Fruit fly (Drosophila melanogaster) whole organism, embryonic: ENCODE data around the gene CG13124.

ENCODE experiments used
- B-H1 ChIP-seq: fragments of 200-800 bp; sonication (Bioruptor generic); IDR thresholded peaks from 3 replicates; pipeline ENCODE4 v1.3.6; 2022; ENCODE audit warnings: missing biosample characterization, missing genetic modification characterization
- BtbVII ChIP-seq: fragments of 200-800 bp; sonication (Bioruptor generic); optimal IDR thresholded peaks from 3 replicates; lab custom pipeline; 2017; ENCODE audit warnings: missing biosample characterization, mild to moderate bottlenecking, missing genetic modification characterization
- CG10654 ChIP-seq: fragments of 200-800 bp; sonication (Bioruptor generic); optimal IDR thresholded peaks from 2 replicates; lab custom pipeline; 2016; ENCODE audit warnings: missing biosample characterization, missing genetic modification characterization
- CG10959 ChIP-seq: fragments of 200-800 bp; sonication (Bioruptor generic); IDR thresholded peaks from 2 replicates; pipeline ENCODE4 v1.3.6; 2022; ENCODE audit warnings: missing biosample characterization, missing genetic modification characterization
- CG11695 ChIP-seq: fragments of 200-800 bp; sonication (Bioruptor generic); IDR thresholded peaks from 3 replicates; pipeline ENCODE4 v1.3.6; 2022; ENCODE audit warnings: missing biosample characterization, missing genetic modification characterization
- CG13287 ChIP-seq: fragments of 200-800 bp; sonication (Bioruptor generic); IDR thresholded peaks from 2 replicates; pipeline ENCODE4 v1.3.6; 2022; ENCODE audit warnings: missing biosample characterization, missing genetic modification characterization; ENCODE audit not compliant: partially characterized antibody
- CG15514 ChIP-seq: fragments of 200-800 bp; sonication (Bioruptor generic); optimal IDR thresholded peaks from 3 replicates; lab custom pipeline; 2017; ENCODE audit warnings: missing biosample characterization, missing genetic modification characterization, mild to moderate bottlenecking, moderate library complexity, missing genetic modification reagents
- CG17186 ChIP-seq: fragments of 200-800 bp; sonication (Bioruptor generic); optimal IDR thresholded peaks from 3 replicates; lab custom pipeline; 2017; ENCODE audit warnings: missing biosample characterization, missing genetic modification reagents, missing genetic modification characterization
- CG17829 ChIP-seq: fragments of 200-800 bp; optimal IDR thresholded peaks from 2 replicates; lab custom pipeline; 2019; ENCODE audit warnings: missing biosample characterization, mild to moderate bottlenecking, missing genetic modification characterization, moderate library complexity
- CG3163 ChIP-seq: fragments of 200-800 bp; sonication (Bioruptor generic); optimal IDR thresholded peaks from 3 replicates; lab custom pipeline; 2016; ENCODE audit warnings: missing biosample characterization, missing genetic modification characterization
- CG4617 ChIP-seq: fragments of 200-800 bp; sonication (Bioruptor generic); optimal IDR thresholded peaks from 3 replicates; lab custom pipeline; 2016; ENCODE audit warnings: missing biosample characterization, missing genetic modification characterization, borderline replicate concordance
- CG4707 ChIP-seq: fragments of 200-800 bp; sonication (Bioruptor generic); optimal IDR thresholded peaks from 2 replicates; lab custom pipeline; 2018; ENCODE audit warnings: missing biosample characterization, mild to moderate bottlenecking, missing genetic modification characterization, moderate library complexity
- CG4820 ChIP-seq: fragments of 200-800 bp; sonication (Bioruptor generic); optimal IDR thresholded peaks from 3 replicates; lab custom pipeline; 2016; ENCODE audit warnings: missing biosample characterization, missing genetic modification characterization
- CG5180 ChIP-seq: fragments of 200-800 bp; sonication (Bioruptor generic); optimal IDR thresholded peaks from 3 replicates; lab custom pipeline; 2017; ENCODE audit warnings: missing biosample characterization, missing genetic modification characterization, mild to moderate bottlenecking, moderate library complexity, missing genetic modification reagents
- CG6254 ChIP-seq: fragments of 200-800 bp; sonication (Bioruptor generic); optimal IDR thresholded peaks from 3 replicates; lab custom pipeline; 2017; ENCODE audit warnings: mild to moderate bottlenecking, missing biosample characterization, missing genetic modification reagents, missing genetic modification characterization
- CG6654 ChIP-seq: fragments of 200-800 bp; sonication (Bioruptor generic); optimal IDR thresholded peaks from 2 replicates; lab custom pipeline; 2017; ENCODE audit warnings: missing biosample characterization, mild to moderate bottlenecking, missing genetic modification characterization
- CG6765 ChIP-seq: fragments of 200-800 bp; sonication (Bioruptor generic); optimal IDR thresholded peaks from 3 replicates; lab custom pipeline; 2017; ENCODE audit warnings: missing biosample characterization, mild to moderate bottlenecking, missing genetic modification characterization
- CG6791 ChIP-seq: fragments of 200-800 bp; sonication (Bioruptor generic); IDR thresholded peaks from 3 replicates; pipeline ENCODE4 v1.3.6; 2022; ENCODE audit warnings: missing biosample characterization, missing genetic modification characterization; ENCODE audit not compliant: partially characterized antibody
- CG6854 ChIP-seq: fragments of 200-800 bp; sonication (Bioruptor generic); optimal IDR thresholded peaks from 3 replicates; lab custom pipeline; 2017; ENCODE audit warnings: missing biosample characterization, mild to moderate bottlenecking, missing genetic modification characterization
- Eip74EF ChIP-seq, 2 experiments: fragments of 200-800 bp in 1 of 2; fragments of >200 bp in 1 of 2; sonication (Bioruptor generic) in 1 of 2; optimal IDR thresholded peaks; 2 replicates each; lab custom pipeline; 2017 to 2019; ENCODE audit warnings: missing biosample characterization in 2 of 2, missing genetic modification characterization in 2 of 2, mild to moderate bottlenecking in 1 of 2, moderate library complexity in 1 of 2
- Kr ChIP-seq: fragments of 200-800 bp; sonication (Bioruptor generic); optimal IDR thresholded peaks from 2 replicates; lab custom pipeline; 2017; ENCODE audit warnings: missing biosample characterization, mild to moderate bottlenecking, missing genetic modification characterization
- Lhr ChIP-seq: fragments of 200-800 bp; sonication (Bioruptor generic); optimal IDR thresholded peaks from 3 replicates; lab custom pipeline; 2017; ENCODE audit warnings: mild to moderate bottlenecking, missing biosample characterization, missing genetic modification reagents, missing genetic modification characterization
- MBD-R2 ChIP-seq: fragments of 200-800 bp; sonication (Bioruptor generic); IDR thresholded peaks from 2 replicates; pipeline ENCODE4 v1.3.6; 2022; ENCODE audit warnings: missing biosample characterization, missing genetic modification characterization
- NFAT ChIP-seq: fragments of 200-800 bp; sonication (Bioruptor generic); IDR thresholded peaks from 2 replicates; pipeline ENCODE4 v1.3.6; 2022; ENCODE audit warnings: missing biosample characterization, missing genetic modification characterization
- NK7.1 ChIP-seq: fragments of 200-800 bp; sonication (Bioruptor generic); optimal IDR thresholded peaks from 3 replicates; lab custom pipeline; 2016; ENCODE audit warnings: missing biosample characterization, missing genetic modification characterization
- Nf-YA ChIP-seq: fragments of 200-800 bp; sonication (Bioruptor generic); IDR thresholded peaks from 2 replicates; pipeline ENCODE4 v1.3.6; 2022; ENCODE audit warnings: missing biosample characterization, missing genetic modification characterization
- Oli ChIP-seq: fragments of 200-800 bp; sonication (Bioruptor generic); optimal IDR thresholded peaks from 2 replicates; lab custom pipeline; 2018; ENCODE audit warnings: missing biosample characterization, mild to moderate bottlenecking, missing genetic modification characterization, moderate library complexity
- Ravus ChIP-seq: fragments of 200-800 bp; sonication (Bioruptor generic); IDR thresholded peaks from 2 replicates; pipeline ENCODE4 v1.3.6; 2022; ENCODE audit warnings: missing biosample characterization, missing genetic modification characterization
- Scr ChIP-seq: fragments of 200-800 bp; sonication (Bioruptor generic); IDR thresholded peaks from 2 replicates; pipeline ENCODE4 v1.3.6; 2022; ENCODE audit warnings: missing biosample characterization, missing genetic modification characterization; ENCODE audit not compliant: partially characterized antibody
- ato ChIP-seq: fragments of 200-800 bp; sonication (Bioruptor generic); IDR thresholded peaks from 2 replicates; pipeline ENCODE4 v1.3.6; 2022; ENCODE audit warnings: missing biosample characterization, missing genetic modification characterization; ENCODE audit not compliant: partially characterized antibody
- bigmax ChIP-seq: fragments of 200-800 bp; sonication (Bioruptor generic); optimal IDR thresholded peaks from 2 replicates; lab custom pipeline; 2018; ENCODE audit warnings: missing biosample characterization, mild to moderate bottlenecking, missing genetic modification characterization
- chn ChIP-seq: fragments of 200-800 bp; sonication (Bioruptor generic); optimal IDR thresholded peaks from 2 replicates; lab custom pipeline; 2016; ENCODE audit warnings: missing biosample characterization, missing genetic modification characterization
- disco-r ChIP-seq: fragments of 200-800 bp; sonication (Bioruptor generic); optimal IDR thresholded peaks from 2 replicates; lab custom pipeline; 2016; ENCODE audit warnings: missing biosample characterization, missing genetic modification characterization
- dmrt11E ChIP-seq: fragments of 200-800 bp; sonication (Bioruptor generic); optimal IDR thresholded peaks from 3 replicates; lab custom pipeline; 2018; ENCODE audit warnings: missing biosample characterization, mild to moderate bottlenecking, missing genetic modification characterization, moderate library complexity
- ewg ChIP-seq: fragments of 200-800 bp; sonication (Bioruptor generic); optimal IDR thresholded peaks from 3 replicates; lab custom pipeline; 2017; ENCODE audit warnings: mild to moderate bottlenecking, missing biosample characterization, missing genetic modification reagents, missing genetic modification characterization
- gsb ChIP-seq: fragments of 200-800 bp; sonication (Bioruptor generic); IDR thresholded peaks from 2 replicates; pipeline ENCODE4 v1.3.6; 2022; ENCODE audit warnings: missing biosample characterization, missing genetic modification characterization
- ham ChIP-seq: fragments of 200-800 bp; sonication (Bioruptor generic); IDR thresholded peaks from 2 replicates; pipeline ENCODE4 v1.3.6; 2022; ENCODE audit warnings: missing biosample characterization, missing genetic modification characterization
- hbn ChIP-seq: fragments of 200-800 bp; sonication (Bioruptor generic); IDR thresholded peaks from 2 replicates; pipeline ENCODE4 v1.3.6; 2022; ENCODE audit warnings: missing biosample characterization, missing genetic modification characterization; ENCODE audit not compliant: partially characterized antibody
- jing ChIP-seq: fragments of 200-800 bp; sonication (Bioruptor generic); optimal IDR thresholded peaks from 2 replicates; lab custom pipeline; 2018; ENCODE audit warnings: missing biosample characterization, mild to moderate bottlenecking, missing genetic modification characterization
- klu ChIP-seq: fragments of 200-800 bp; sonication (Bioruptor generic); IDR thresholded peaks from 2 replicates; pipeline ENCODE4 v1.3.6; 2022; ENCODE audit warnings: missing biosample characterization, missing genetic modification characterization
- maf-S ChIP-seq: fragments of 200-800 bp; sonication (Bioruptor generic); optimal IDR thresholded peaks from 2 replicates; lab custom pipeline; 2016; ENCODE audit warnings: missing biosample characterization, missing genetic modification characterization
- mld ChIP-seq: fragments of 200-800 bp; sonication (Bioruptor generic); IDR thresholded peaks from 3 replicates; pipeline ENCODE4 v1.3.6; 2022; ENCODE audit warnings: missing biosample characterization, missing genetic modification characterization; ENCODE audit not compliant: partially characterized antibody
- onecut ChIP-seq: fragments of 200-800 bp; sonication (Bioruptor generic); IDR thresholded peaks from 2 replicates; pipeline ENCODE4 v1.3.6; 2022; ENCODE audit warnings: missing biosample characterization, missing genetic modification characterization
- ssp ChIP-seq: fragments of 200-800 bp; sonication (Bioruptor generic); IDR thresholded peaks from 2 replicates; pipeline ENCODE4 v1.3.6; 2022; ENCODE audit warnings: missing biosample characterization, missing genetic modification characterization
- stc ChIP-seq: fragments of 200-800 bp; sonication (Bioruptor generic); IDR thresholded peaks from 2 replicates; pipeline ENCODE4 v1.3.6; 2022; ENCODE audit warnings: missing biosample characterization, missing genetic modification characterization
- tio ChIP-seq: fragments of 200-800 bp; sonication (Bioruptor generic); optimal IDR thresholded peaks from 2 replicates; lab custom pipeline; 2017; ENCODE audit warnings: missing biosample characterization, missing genetic modification characterization, inconsistent platforms
- tup ChIP-seq: fragments of 200-800 bp; sonication (Bioruptor generic); optimal IDR thresholded peaks from 2 replicates; lab custom pipeline; 2016; ENCODE audit warnings: missing biosample characterization, mild to moderate bottlenecking, missing genetic modification characterization, moderate library complexity
- twi ChIP-seq: fragments of 200-800 bp; optimal IDR thresholded peaks from 2 replicates; lab custom pipeline; 2019; ENCODE audit warnings: missing biosample characterization, mild to moderate bottlenecking, missing genetic modification characterization, moderate library complexity

CG13124 gene

dm6 chr2L:9956993-9957652 lies 48.7 kb upstream of the CG13124 start, which contains the start of the genes CG4658 and CG5846 (continued):
- TF ChIP-seq CG4820 (peak; percentile 90), MBD-R2 (GFP tag; lab: Robert Waterston, UW) (peak; percentile 92), ato (GFP tag; lab: Robert Waterston, UW) (no peak), CG11695 (GFP tag; lab: Robert Waterston, UW) (peak; percentile 96), hbn (GFP tag; lab: Robert Waterston, UW) (no peak), dmrt11E (tag; lab: Kevin White, UChicago) (peak; percentile 96), Eip74EF (GFP tag; optimal IDR thresholded peaks at IDR 0.05; lab: Kevin White, UChicago) (peak in 1 of 2 experiments; percentile 93), CG10959 (GFP tag; lab: Robert Waterston, UW) (peak; percentile 89; the same call in 1 of the 2 replicates), chn (GFP tag; lab: Kevin White, UChicago) (peak; percentile 79), disco-r (GFP tag; lab: Kevin White, UChicago) (peak; percentile 81), onecut (GFP tag; lab: Robert Waterston, UW) (peak; percentile 66), CG17186 (peak; percentile 65), CG4707 (GFP tag; lab: Kevin White, UChicago) (peak; percentile 64), tio (GFP tag; lab: Kevin White, UChicago) (peak; percentile 93), maf-S (GFP tag; lab: Kevin White, UChicago) (peak; percentile 62), NFAT (GFP tag; lab: Robert Waterston, UW) (peak; percentile 76), CG3163 (GFP tag; lab: Kevin White, UChicago) (peak; percentile 29), Nf-YA (peak; percentile 88), CG5180 (no peak), CG15514 (peak; percentile 82), mld (GFP tag; lab: Robert Waterston, UW) (no peak), Scr (GFP tag; lab: Robert Waterston, UW) (no peak), CG6654 (GFP tag; lab: Kevin White, UChicago) (peak; percentile 45), CG10654 (GFP tag; lab: Kevin White, UChicago) (peak; percentile 93), BtbVII (GFP tag; lab: Kevin White, UChicago) (peak; percentile 74), jing (GFP tag; lab: Kevin White, UChicago) (no peak), CG6254 (GFP tag; lab: Kevin White, UChicago) (peak; percentile 81), Oli (peak; percentile 94), tup (peak; percentile 60), ham (GFP tag; lab: Robert Waterston, UW) (peak; percentile 50; the same call in 1 of the 2 replicates), twi (tag; lab: Kevin White, UChicago) (peak; percentile 82), CG6791 (no peak), gsb (GFP tag; lab: Robert Waterston, UW) (peak; percentile 80), CG6854 (GFP tag; lab: Kevin White, UChicago) (peak; percentile 78), klu (GFP tag; lab: Robert Waterston, UW) (peak; percentile 87), ewg (peak; percentile 76), Ravus (GFP tag; lab: Robert Waterston, UW) (peak; percentile 85), CG13287 (GFP tag; lab: Robert Waterston, UW) (peak; percentile 41; the same call in 1 of the 2 replicates), NK7.1 (GFP tag; lab: Kevin White, UChicago) (peak; percentile 39), CG17829 (tag; lab: Kevin White, UChicago) (peak; percentile 97), stc (GFP tag; lab: Robert Waterston, UW) (peak; percentile 98), Lhr (GFP tag; lab: Kevin White, UChicago) (peak; percentile 80), CG6765 (GFP tag; lab: Kevin White, UChicago) (peak; percentile 63), ssp (GFP tag; lab: Robert Waterston, UW) (peak; percentile 88), Kr (no peak), bigmax (GFP tag; lab: Kevin White, UChicago) (peak; percentile 22), CG4617 (GFP tag; lab: Kevin White, UChicago) (peak; percentile 92), B-H1 (GFP tag; lab: Robert Waterston, UW) (peak; percentile 93)
